Fruit fly (Drosophila melanogaster) whole organism, prepupa: ENCODE results near the gene hiw.

Source experiments
- Blimp-1 ChIP-seq: fragments of 200-800 bp; sonication (Bioruptor generic); optimal IDR thresholded peaks from 3 replicates; lab custom pipeline; 2017; ENCODE audit warnings: missing biosample characterization, missing genetic modification characterization, mild to moderate bottlenecking, moderate library complexity, missing genetic modification reagents
- CG10669 ChIP-seq: fragments of 200-800 bp; sonication (Bioruptor generic); optimal IDR thresholded peaks from 3 replicates; lab custom pipeline; 2018; ENCODE audit warnings: missing biosample characterization, mild to moderate bottlenecking, missing genetic modification characterization, moderate library complexity
- CG11294 ChIP-seq: fragments of 200-800 bp; sonication (Bioruptor generic); IDR thresholded peaks from 2 replicates; pipeline ENCODE4 v1.3.6; 2022; ENCODE audit warnings: missing biosample characterization, missing genetic modification characterization
- CG15336 ChIP-seq: fragments of 200-800 bp; sonication (Bioruptor generic); IDR thresholded peaks from 2 replicates; pipeline ENCODE4 v1.3.6; 2022; ENCODE audit warnings: missing biosample characterization, missing genetic modification characterization
- CG1621 ChIP-seq: fragments of 200-800 bp; sonication (Bioruptor generic); optimal IDR thresholded peaks from 3 replicates; lab custom pipeline; 2018; ENCODE audit warnings: missing biosample characterization, mild to moderate bottlenecking, missing genetic modification characterization
- CG16779 ChIP-seq: fragments of 200-800 bp; sonication (Bioruptor generic); optimal IDR thresholded peaks from 3 replicates; lab custom pipeline; 2017; ENCODE audit warnings: missing biosample characterization, mild to moderate bottlenecking, missing genetic modification characterization
- CG31627 ChIP-seq: fragments of 200-800 bp; sonication (Bioruptor generic); optimal IDR thresholded peaks from 3 replicates; lab custom pipeline; 2016; ENCODE audit warnings: missing biosample characterization, missing genetic modification characterization
- CG32006 ChIP-seq: fragments of 200-800 bp; sonication (Bioruptor generic); optimal IDR thresholded peaks from 3 replicates; lab custom pipeline; 2017; ENCODE audit warnings: missing biosample characterization, mild to moderate bottlenecking, missing genetic modification characterization
- CG34406 ChIP-seq: fragments of 200-800 bp; sonication (Bioruptor generic); optimal IDR thresholded peaks from 3 replicates; lab custom pipeline; 2016; ENCODE audit warnings: missing biosample characterization, missing genetic modification characterization
- CG3919 ChIP-seq: fragments of 200-800 bp; sonication (Bioruptor generic); optimal IDR thresholded peaks from 3 replicates; lab custom pipeline; 2016; ENCODE audit warnings: missing biosample characterization, missing genetic modification characterization
- CG4318 ChIP-seq: fragments of 200-800 bp; sonication (Bioruptor generic); optimal IDR thresholded peaks from 3 replicates; lab custom pipeline; 2017; ENCODE audit warnings: missing biosample characterization, mild to moderate bottlenecking, missing genetic modification characterization
- CG6163 ChIP-seq: fragments of 200-800 bp; sonication (Bioruptor generic); IDR thresholded peaks from 3 replicates; pipeline ENCODE4 v1.3.6; 2022; ENCODE audit warnings: missing biosample characterization, missing genetic modification characterization
- CG6276 ChIP-seq: fragments of 200-800 bp; sonication (Bioruptor generic); optimal IDR thresholded peaks from 2 replicates; lab custom pipeline; 2017; ENCODE audit warnings: missing biosample characterization, mild to moderate bottlenecking, missing genetic modification characterization
- CG6792 ChIP-seq: fragments of 200-800 bp; sonication (Bioruptor generic); optimal IDR thresholded peaks from 3 replicates; lab custom pipeline; 2016; ENCODE audit warnings: missing biosample characterization, missing genetic modification characterization
- CG6854 ChIP-seq: fragments of 200-800 bp; sonication (Bioruptor generic); optimal IDR thresholded peaks from 2 replicates; lab custom pipeline; 2017; ENCODE audit warnings: missing biosample characterization, mild to moderate bottlenecking, missing genetic modification characterization
- CG7368 ChIP-seq: fragments of 200-800 bp; sonication (Bioruptor generic); optimal IDR thresholded peaks from 3 replicates; lab custom pipeline; 2016; ENCODE audit warnings: missing biosample characterization, missing genetic modification characterization
- CG8119 ChIP-seq: fragments of 200-800 bp; sonication (Bioruptor generic); IDR thresholded peaks from 3 replicates; pipeline ENCODE4 v1.3.6; 2022; ENCODE audit warnings: missing biosample characterization, missing genetic modification characterization
- CG8319 ChIP-seq: fragments of 200-800 bp; sonication (Bioruptor generic); optimal IDR thresholded peaks from 3 replicates; lab custom pipeline; 2016; ENCODE audit warnings: missing biosample characterization, missing genetic modification characterization
- CG8632 ChIP-seq: fragments of 200-800 bp; sonication (Bioruptor generic); optimal IDR thresholded peaks from 3 replicates; lab custom pipeline; 2016; ENCODE audit warnings: missing biosample characterization, missing genetic modification characterization
- CG9139 ChIP-seq: fragments of 200-800 bp; sonication (Bioruptor generic); optimal IDR thresholded peaks from 3 replicates; lab custom pipeline; 2017; ENCODE audit warnings: missing biosample characterization, mild to moderate bottlenecking, missing genetic modification characterization
- Eip75B ChIP-seq: fragments of 200-800 bp; sonication (Bioruptor generic); optimal IDR thresholded peaks from 3 replicates; lab custom pipeline; 2016; ENCODE audit warnings: missing biosample characterization, missing genetic modification characterization
- Eip78C ChIP-seq: fragments of 200-800 bp; sonication (Bioruptor generic); peaks from one replicate; lab custom pipeline; 2016; ENCODE audit warnings: missing biosample characterization, missing genetic modification characterization
- Ets21C ChIP-seq: fragments of 200-800 bp; sonication (Bioruptor generic); optimal IDR thresholded peaks from 3 replicates; lab custom pipeline; 2016; ENCODE audit warnings: missing biosample characterization, missing genetic modification characterization
- Ets96B ChIP-seq: fragments of 200-800 bp; optimal IDR thresholded peaks from 2 replicates; lab custom pipeline; 2019; ENCODE audit warnings: missing biosample characterization, mild to moderate bottlenecking, missing genetic modification characterization, moderate library complexity
- Gug ChIP-seq: fragments of 200-800 bp; sonication (Bioruptor generic); IDR thresholded peaks from 2 replicates; pipeline ENCODE4 v1.3.6; 2022; ENCODE audit warnings: missing biosample characterization, missing genetic modification characterization
- Hr38 ChIP-seq: sonication (Bioruptor generic); optimal IDR thresholded peaks from 2 replicates; lab custom pipeline; 2016; ENCODE audit warnings: missing biosample characterization, missing genetic modification characterization
- Hr39 ChIP-seq: fragments of 200-800 bp; sonication (Bioruptor generic); optimal IDR thresholded peaks from 2 replicates; lab custom pipeline; 2016; ENCODE audit warnings: missing biosample characterization, missing genetic modification characterization
- Hr4 ChIP-seq: fragments of 200-800 bp; sonication (Bioruptor generic); optimal IDR thresholded peaks from 3 replicates; lab custom pipeline; 2016; ENCODE audit warnings: missing biosample characterization, missing genetic modification characterization
- Met ChIP-seq: fragments of 200-800 bp; sonication (Bioruptor generic); optimal IDR thresholded peaks from 3 replicates; lab custom pipeline; 2016; ENCODE audit warnings: missing biosample characterization, missing genetic modification characterization
- OdsH ChIP-seq: fragments of 200-800 bp; sonication (Bioruptor generic); optimal IDR thresholded peaks from 3 replicates; lab custom pipeline; 2016; ENCODE audit warnings: missing biosample characterization, missing genetic modification characterization
- Smox ChIP-seq: fragments of 200-800 bp; sonication (Bioruptor generic); optimal IDR thresholded peaks from 3 replicates; lab custom pipeline; 2016; ENCODE audit warnings: missing biosample characterization, missing genetic modification characterization
- Sox102F ChIP-seq: fragments of 200-800 bp; sonication (Bioruptor generic); optimal IDR thresholded peaks from 2 replicates; lab custom pipeline; 2016; ENCODE audit warnings: missing biosample characterization, mild to moderate bottlenecking, missing genetic modification characterization
- Sox14 ChIP-seq: fragments of 200-800 bp; sonication (Bioruptor generic); optimal IDR thresholded peaks from 3 replicates; lab custom pipeline; 2016; ENCODE audit warnings: missing biosample characterization, missing genetic modification characterization
- achi ChIP-seq: fragments of 200-800 bp; sonication (Bioruptor generic); optimal IDR thresholded peaks from 3 replicates; lab custom pipeline; 2016; ENCODE audit warnings: missing biosample characterization, missing genetic modification characterization
- acj6 ChIP-seq: fragments of 200-800 bp; sonication (Bioruptor generic); optimal IDR thresholded peaks from 3 replicates; lab custom pipeline; 2016; ENCODE audit warnings: missing biosample characterization, missing genetic modification characterization
- cyc ChIP-seq: fragments of 200-800 bp; sonication (Bioruptor generic); optimal IDR thresholded peaks from 3 replicates; lab custom pipeline; 2016; ENCODE audit warnings: missing biosample characterization, missing genetic modification characterization
- dsx ChIP-seq: fragments of 200-800 bp; optimal IDR thresholded peaks from 3 replicates; lab custom pipeline; 2019; ENCODE audit warnings: missing biosample characterization, mild to moderate bottlenecking, missing genetic modification characterization, moderate library complexity; ENCODE audit not compliant: poor library complexity, severe bottlenecking
- eg ChIP-seq: fragments of 200-800 bp; sonication (Bioruptor generic); IDR thresholded peaks from 3 replicates; pipeline ENCODE4 v1.3.6; 2022; ENCODE audit warnings: missing biosample characterization, missing genetic modification characterization
- esn ChIP-seq: fragments of 200-800 bp; sonication (Bioruptor generic); optimal IDR thresholded peaks from 2 replicates; lab custom pipeline; 2016; ENCODE audit warnings: missing biosample characterization, mild to moderate bottlenecking, missing genetic modification characterization, moderate library complexity
- fd59A ChIP-seq: fragments of 200-800 bp; sonication (Bioruptor generic); optimal IDR thresholded peaks from 2 replicates; lab custom pipeline; 2017; ENCODE audit warnings: missing biosample characterization, mild to moderate bottlenecking, missing genetic modification characterization, missing genetic modification reagents
- fd85E ChIP-seq: fragments of 200-800 bp; sonication (Bioruptor generic); optimal IDR thresholded peaks from 3 replicates; lab custom pipeline; 2016; ENCODE audit warnings: missing biosample characterization, missing genetic modification characterization
- lz ChIP-seq: fragments of 200-800 bp; sonication (Bioruptor generic); optimal IDR thresholded peaks from 3 replicates; lab custom pipeline; 2016; ENCODE audit warnings: missing biosample characterization, missing genetic modification characterization
- net ChIP-seq: fragments of 200-800 bp; sonication (Bioruptor generic); optimal IDR thresholded peaks from 3 replicates; lab custom pipeline; 2016; ENCODE audit warnings: missing biosample characterization, missing genetic modification characterization
- pdm3 ChIP-seq: fragments of 200-800 bp; sonication (Bioruptor generic); optimal IDR thresholded peaks from 3 replicates; lab custom pipeline; 2016; ENCODE audit warnings: missing biosample characterization, missing genetic modification characterization
- ss ChIP-seq, 2 experiments: fragments of 200-800 bp; sonication (Bioruptor generic); optimal IDR thresholded peaks; 2 replicates in 1 of 2; 3 replicates in 1 of 2; lab custom pipeline; 2017 to 2018; ENCODE audit warnings: mild to moderate bottlenecking in 2 of 2, missing biosample characterization in 2 of 2, missing genetic modification characterization in 2 of 2, moderate library complexity in 1 of 2
- svp ChIP-seq: fragments of 200-800 bp; sonication (Bioruptor generic); peaks from one replicate; lab custom pipeline; 2016; ENCODE audit warnings: missing biosample characterization, missing genetic modification characterization
- topi ChIP-seq: fragments of 200-800 bp; sonication (Bioruptor generic); optimal IDR thresholded peaks from 3 replicates; lab custom pipeline; 2016; ENCODE audit warnings: missing biosample characterization, missing genetic modification characterization
- vri ChIP-seq: fragments of 200-800 bp; sonication (Bioruptor generic); optimal IDR thresholded peaks from 3 replicates; lab custom pipeline; 2016; ENCODE audit warnings: missing biosample characterization, mild to moderate bottlenecking, missing genetic modification characterization

Gene hiw

dm6 chrX:15043013-15043699 is 20.1 kb downstream of the hiw start (continued):
- TF ChIP-seq net (GFP tag; lab: Kevin White, UChicago), result peak; percentile 82
- TF ChIP-seq CG6792 (GFP tag; lab: Kevin White, UChicago), result peak; percentile 82
- peak; percentile 80 for TF ChIP-seq Eip75B (GFP tag; lab: Kevin White, UChicago)
- peak; percentile 46 for TF ChIP-seq CG1621
- TF ChIP-seq CG6163 (GFP tag; lab: Robert Waterston, UW), result peak; percentile 94
- TF ChIP-seq vri (GFP tag; lab: Kevin White, UChicago), result peak; percentile 64
- no peak for TF ChIP-seq fd85E (GFP tag; lab: Kevin White, UChicago)
- TF ChIP-seq Met (GFP tag; lab: Kevin White, UChicago), result peak; percentile 82
- peak; percentile 40 for TF ChIP-seq dsx
- peak; percentile 84 for TF ChIP-seq topi (GFP tag; lab: Kevin White, UChicago)
- TF ChIP-seq CG6276 (GFP tag; lab: Kevin White, UChicago), result peak; percentile 79
- peak; percentile 94 for TF ChIP-seq Eip78C (GFP tag; lab: Kevin White, UChicago)
- peak; percentile 81 for TF ChIP-seq Smox (GFP tag; lab: Kevin White, UChicago)
- TF ChIP-seq CG8319 (GFP tag; lab: Kevin White, UChicago), result peak; percentile 12
- TF ChIP-seq pdm3 (GFP tag; lab: Kevin White, UChicago), result peak; percentile 86
- TF ChIP-seq Ets96B (tag; lab: Kevin White, UChicago), result peak; percentile 74
- peak; percentile 70 for TF ChIP-seq CG7368

- peak; percentile 73 for TF ChIP-seq eg (GFP tag; lab: Robert Waterston, UW)
- TF ChIP-seq CG6854 (GFP tag; lab: Kevin White, UChicago), result no peak
- peak; percentile 23 for TF ChIP-seq pdm3 (GFP tag; lab: Kevin White, UChicago)
- TF ChIP-seq Eip75B (GFP tag; lab: Kevin White, UChicago), result peak; percentile 21
- peak; percentile 34; the same call in 1 of the 2 replicates for TF ChIP-seq CG11294 (GFP tag; lab: Robert Waterston, UW)
- peak; percentile 19 for TF ChIP-seq Sox14 (GFP tag; lab: Kevin White, UChicago)
- no peak for TF ChIP-seq Gug
- TF ChIP-seq lz (GFP tag; lab: Kevin White, UChicago), result peak; percentile 11
- peak; percentile 52 for TF ChIP-seq Hr39 (GFP tag; lab: Kevin White, UChicago)
- no peak for TF ChIP-seq fd59A (GFP tag; lab: Kevin White, UChicago)
- no peak for TF ChIP-seq Blimp-1 (GFP tag; lab: Kevin White, UChicago)
- TF ChIP-seq CG16779 (tag; lab: Kevin White, UChicago), result no peak
- TF ChIP-seq vri (GFP tag; lab: Kevin White, UChicago), result peak; percentile 10
- no peak for TF ChIP-seq Hr4
- peak; percentile 28 for TF ChIP-seq CG10669
- TF ChIP-seq CG4318, result peak; percentile 13
- no peak for TF ChIP-seq CG9139 (GFP tag; lab: Kevin White, UChicago)
- peak; percentile 76 for TF ChIP-seq svp
- no peak for TF ChIP-seq CG8632 (GFP tag; lab: Kevin White, UChicago)
- peak; percentile 18 for TF ChIP-seq CG7368
- peak; percentile 75 for TF ChIP-seq Eip78C (GFP tag; lab: Kevin White, UChicago)
- TF ChIP-seq CG31627 (GFP tag; lab: Kevin White, UChicago), result peak; percentile 48
- peak; percentile 35 for TF ChIP-seq Sox102F
- TF ChIP-seq CG6163 (GFP tag; lab: Robert Waterston, UW), result peak; percentile 57; the same call in 2 of the 3 replicates
- peak; percentile 26 for TF ChIP-seq cyc (GFP tag; lab: Kevin White, UChicago)
- TF ChIP-seq acj6 (GFP tag; lab: Kevin White, UChicago), result no peak
- TF ChIP-seq esn, result peak; percentile 34
- peak; percentile 42 for TF ChIP-seq topi (GFP tag; lab: Kevin White, UChicago)
- TF ChIP-seq CG32006 (GFP tag; lab: Kevin White, UChicago), result peak; percentile 37
- peak; percentile 41 for TF ChIP-seq Ets21C
- TF ChIP-seq CG6276 (GFP tag; lab: Kevin White, UChicago), result peak; percentile 43
- TF ChIP-seq ss (GFP tag; optimal IDR thresholded peaks at IDR 0.05; lab: Kevin White, UChicago), result no peak
- peak; percentile 35 for TF ChIP-seq CG3919 (GFP tag; lab: Kevin White, UChicago)
- TF ChIP-seq CG34406, result peak; percentile 48
- peak; percentile 33 for TF ChIP-seq Met (GFP tag; lab: Kevin White, UChicago)
- peak; percentile 36 for TF ChIP-seq achi
- TF ChIP-seq Hr38 (GFP tag; lab: Kevin White, UChicago), result no peak
- TF ChIP-seq CG8119 (GFP tag; lab: Robert Waterston, UW), result 0 out of 3 replicates have a peak, but pooled peaks have one; percentile 33
- TF ChIP-seq CG15336, result peak; percentile 56
- peak; percentile 7 for TF ChIP-seq OdsH
- peak; percentile 15 for TF ChIP-seq Smox (GFP tag; lab: Kevin White, UChicago)
Observed at dm6 chrX:15042499-15042898, 20.7 kb downstream of the hiw start.
